Worm (Caenorhabditis elegans): Measurements from ENCODE around the gene sto-4.

sto-4 gene

ce11 chrX:11598839-11599238 lies 45.1 kb upstream of the sto-4 start (continued):
- TF ChIP-seq vab-15 (tag; optimal IDR thresholded peaks at IDR 0.05) (no peak), blmp-1 (tag; optimal IDR thresholded peaks at IDR 0.05) (peak; percentile 6), snu-23 (GFP tag; optimal IDR thresholded peaks at IDR 0.05) (peak; percentile 16), unc-86 (tag; optimal IDR thresholded peaks at IDR 0.05) (no peak), zip-4 (GFP tag; optimal IDR thresholded peaks at IDR 0.05) (no peak), alr-1 (tag; optimal IDR thresholded peaks at IDR 0.05; ENCODE audit: borderline replicate concordance) (no peak), rnt-1 (tag; optimal IDR thresholded peaks at IDR 0.05) (no peak), nhr-76 (tag; optimal IDR thresholded peaks at IDR 0.05) (no peak), nhr-47 (tag; optimal IDR thresholded peaks at IDR 0.05) (no peak), F16B12.6 (tag; optimal IDR thresholded peaks at IDR 0.05) (no peak), dsc-1 (tag; optimal IDR thresholded peaks at IDR 0.05) (no peak), unc-98 (GFP tag; IDR thresholded peaks at IDR 0.05) (no peak), lsy-2 (tag; optimal IDR thresholded peaks at IDR 0.05) (no peak), unc-62 (GFP tag; optimal IDR thresholded peaks at IDR 0.05) (no peak), nhr-237 (tag; optimal IDR thresholded peaks at IDR 0.05) (no peak), efl-3 (GFP tag; optimal IDR thresholded peaks at IDR 0.05) (no peak), unc-30 (tag; optimal IDR thresholded peaks at IDR 0.05) (no peak), ceh-82 (tag; optimal IDR thresholded peaks at IDR 0.05) (no peak), jun-1 (tag; optimal IDR thresholded peaks at IDR 0.05) (no peak), dpl-1 (GFP tag; optimal IDR thresholded peaks at IDR 0.05) (no peak), elt-3 (tag; optimal IDR thresholded peaks at IDR 0.05) (peak in 1 of 6 experiments; percentile 23), nhr-77 (tag; optimal IDR thresholded peaks at IDR 0.05) (no peak), sup-37 (GFP tag; optimal IDR thresholded peaks at IDR 0.05) (no peak), mep-1 (tag; optimal IDR thresholded peaks at IDR 0.05) (no peak), tbx-2 (tag; optimal IDR thresholded peaks at IDR 0.05) (no peak), ets-5 (GFP tag; IDR thresholded peaks at IDR 0.05) (no peak), nhr-71 (tag; optimal IDR thresholded peaks at IDR 0.05) (peak; percentile 22), ztf-11 (tag; optimal IDR thresholded peaks at IDR 0.05) (no peak), nhr-85 (tag) (peak; percentile 72), nhr-19 (GFP tag; conservative IDR thresholded peaks at IDR 0.05) (peak; percentile 29; the same call in 1 of the 2 replicates), ces-1 (GFP tag; optimal IDR thresholded peaks at IDR 0.05) (no peak), pqm-1 (tag; optimal IDR thresholded peaks at IDR 0.05) (no peak), tlp-1 (tag; optimal IDR thresholded peaks at IDR 0.05) (no peak), nhr-90 (tag; optimal IDR thresholded peaks at IDR 0.05; ENCODE audit: poor library complexity) (no peak), hlh-4 (tag; optimal IDR thresholded peaks at IDR 0.05) (no peak)

ce11 chrX:11600488-11601106 lies 43.3 kb upstream of the sto-4 start:
- TF ChIP-seq aha-1 (tag; optimal IDR thresholded peaks at IDR 0.05) (no peak), efl-1 (optimal IDR thresholded peaks at IDR 0.05) (no peak), efl-1 (GFP tag; optimal IDR thresholded peaks at IDR 0.05 in 1 of 2) (no peak), unc-130 (tag; optimal IDR thresholded peaks at IDR 0.05) (no peak), ztf-4 (tag; optimal IDR thresholded peaks at IDR 0.05) (no peak), mep-1 (tag; optimal IDR thresholded peaks at IDR 0.05) (peak; percentile 17), dsc-1 (tag; optimal IDR thresholded peaks at IDR 0.05) (peak; percentile 67), fkh-4 (tag; optimal IDR thresholded peaks at IDR 0.05; ENCODE audit: borderline replicate concordance) (peak; percentile 0), jun-1 (tag; optimal IDR thresholded peaks at IDR 0.05) (no peak), nhr-71 (tag; optimal IDR thresholded peaks at IDR 0.05) (no peak)

All from whole organism, L1 larva.